Worm (Caenorhabditis elegans) whole organism, mixed stage, embryonic: ENCODE measurements around the gene W02H5.2.

Experiments
- M03D4.4 ChIP-seq: sonication (generic microtip); optimal IDR thresholded peaks from 2 replicates; lab custom pipeline; 2017; ENCODE audit warnings: mild to moderate bottlenecking, missing genetic modification characterization, missing compliant biosample characterization
- blmp-1 ChIP-seq: fragments of 150-350 bp; optimal IDR thresholded peaks from 2 replicates; lab custom pipeline; 2014; ENCODE audit warnings: missing biosample characterization, missing genetic modification characterization
- ceh-83 ChIP-seq: fragments of 200-800 bp; sonication (Bioruptor generic); optimal IDR thresholded peaks from 2 replicates; lab custom pipeline; 2018; ENCODE audit warnings: mild to moderate bottlenecking, missing genetic modification characterization, missing compliant biosample characterization
- ces-1 ChIP-seq: fragments of 150-350 bp; optimal IDR thresholded peaks from 2 replicates; lab custom pipeline; 2014; ENCODE audit warnings: missing biosample characterization, missing genetic modification reagents, missing genetic modification characterization
- hlh-1 ChIP-seq: fragments of 150-350 bp; optimal IDR thresholded peaks from 2 replicates; lab custom pipeline; 2014; ENCODE audit warnings: missing biosample characterization, missing genetic modification reagents, missing genetic modification characterization
- mab-5 ChIP-seq: fragments of 150-350 bp; optimal IDR thresholded peaks from 2 replicates; lab custom pipeline; 2014; ENCODE audit warnings: missing biosample characterization, missing genetic modification characterization
- mep-1 ChIP-seq: fragments of 150-350 bp; optimal IDR thresholded peaks from 2 replicates; lab custom pipeline; 2017; ENCODE audit warnings: missing biosample characterization, missing genetic modification reagents, missing genetic modification characterization, inconsistent platforms
- nhr-76 ChIP-seq: sonication (generic microtip); optimal IDR thresholded peaks from 2 replicates; lab custom pipeline; 2017; ENCODE audit warnings: missing biosample characterization, missing genetic modification characterization
- pha-4 ChIP-seq: fragments of 150-350 bp; optimal IDR thresholded peaks from 2 replicates; lab custom pipeline; 2018; ENCODE audit warnings: missing biosample characterization, missing genetic modification reagents, missing genetic modification characterization
- snpc-4 ChIP-seq: fragments of 150-350 bp; optimal IDR thresholded peaks from 2 replicates; lab custom pipeline; 2014; ENCODE audit warnings: missing biosample characterization, missing genetic modification characterization
- unc-39 ChIP-seq: fragments of 150-350 bp; optimal IDR thresholded peaks from 2 replicates; lab custom pipeline; 2014; ENCODE audit warnings: missing biosample characterization, missing genetic modification characterization
- ztf-11 ChIP-seq: fragments of 150-350 bp; optimal IDR thresholded peaks from 2 replicates; lab custom pipeline; 2014; ENCODE audit warnings: missing biosample characterization, missing genetic modification characterization

ce11 chrV:2672603-2673002 is 33.5 kb downstream of the W02H5.2 start, which contains the start of gene W02G9.3:
- TF ChIP-seq unc-39 (tag; lab: Kevin White, UChicago), result no peak
- no peak for TF ChIP-seq ceh-83
- no peak for TF ChIP-seq blmp-1 (tag; lab: Kevin White, UChicago)
- peak; percentile 91 for TF ChIP-seq ces-1 (GFP tag; lab: Kevin White, UChicago)
- peak; percentile 95 for TF ChIP-seq mab-5 (tag; lab: Kevin White, UChicago)
- no peak for TF ChIP-seq ztf-11 (tag; lab: Kevin White, UChicago)
- TF ChIP-seq snpc-4, result no peak
- no peak for TF ChIP-seq nhr-76 (tag; lab: Kevin White, UChicago)
- peak; percentile 65 for TF ChIP-seq pha-4
- peak; percentile 69 for TF ChIP-seq mep-1 (tag; lab: Kevin White, UChicago)
- TF ChIP-seq M03D4.4 (tag; lab: Kevin White, UChicago), result no peak
- no peak for TF ChIP-seq hlh-1 (tag; lab: Kevin White, UChicago)
